Fruit fly (Drosophila melanogaster) whole organism, embryonic: ENCODE results near the gene DnaJ-H.
A peak's percentile ranks its signal among the peaks of the same experiment; 100 is the strongest.

ENCODE experiments used
- Abd-B ChIP-seq: fragments of 200-800 bp; sonication (Bioruptor generic); optimal IDR thresholded peaks from 2 replicates; lab custom pipeline; 2018; ENCODE audit warnings: missing biosample characterization, mild to moderate bottlenecking, missing genetic modification characterization, moderate library complexity
- Atf-2 ChIP-seq: fragments of 200-800 bp; sonication (Bioruptor generic); optimal IDR thresholded peaks from 2 replicates; lab custom pipeline; 2016; ENCODE audit warnings: missing biosample characterization, missing genetic modification characterization
- Atf3 ChIP-seq: fragments of 200-800 bp; sonication (Bioruptor generic); optimal IDR thresholded peaks from 3 replicates; lab custom pipeline; 2016; ENCODE audit warnings: missing biosample characterization, missing genetic modification characterization
- Bteb2 ChIP-seq: fragments of 200-800 bp; sonication (Bioruptor generic); optimal IDR thresholded peaks from 2 replicates; lab custom pipeline; 2016; ENCODE audit warnings: missing biosample characterization, missing genetic modification characterization
- CG10543 ChIP-seq: fragments of 200-800 bp; sonication (Bioruptor generic); optimal IDR thresholded peaks from 3 replicates; lab custom pipeline; 2017; ENCODE audit warnings: missing biosample characterization, mild to moderate bottlenecking, missing genetic modification characterization, moderate library complexity
- CG11085 ChIP-seq: fragments of 200-800 bp; sonication (Bioruptor generic); IDR thresholded peaks from 2 replicates; pipeline ENCODE4 v1.3.6; 2022; ENCODE audit warnings: missing biosample characterization, missing genetic modification characterization
- CG12104 ChIP-seq: fragments of 200-800 bp; sonication (Bioruptor generic); optimal IDR thresholded peaks from 3 replicates; lab custom pipeline; 2016; ENCODE audit warnings: missing biosample characterization, missing genetic modification characterization
- CG12659 ChIP-seq: fragments of 200-800 bp; sonication (Bioruptor generic); optimal IDR thresholded peaks from 3 replicates; lab custom pipeline; 2017; ENCODE audit warnings: mild to moderate bottlenecking, missing biosample characterization, missing genetic modification reagents, missing genetic modification characterization
- CG13123 ChIP-seq: fragments of 200-800 bp; sonication (Bioruptor generic); optimal IDR thresholded peaks from 2 replicates; lab custom pipeline; 2016; ENCODE audit warnings: missing biosample characterization, missing genetic modification characterization
- CG13894 ChIP-seq: fragments of 200-800 bp; sonication (Bioruptor generic); optimal IDR thresholded peaks from 3 replicates; lab custom pipeline; 2018; ENCODE audit warnings: missing biosample characterization, mild to moderate bottlenecking, missing genetic modification characterization, moderate library complexity
- CG14667 ChIP-seq: fragments of 200-800 bp; sonication (Bioruptor generic); IDR thresholded peaks from 2 replicates; pipeline ENCODE4 v1.3.6; 2022; ENCODE audit warnings: missing biosample characterization, missing genetic modification characterization
- CG14965 ChIP-seq: fragments of 200-800 bp; sonication (Bioruptor generic); optimal IDR thresholded peaks from 2 replicates; lab custom pipeline; 2016; ENCODE audit warnings: missing biosample characterization, missing genetic modification characterization, borderline replicate concordance
- CG18262 ChIP-seq: fragments of 200-800 bp; optimal IDR thresholded peaks from 3 replicates; lab custom pipeline; 2019; ENCODE audit warnings: missing biosample characterization, mild to moderate bottlenecking, missing genetic modification characterization, moderate library complexity
- CG18599 ChIP-seq: fragments of 200-800 bp; sonication (Bioruptor generic); optimal IDR thresholded peaks from 3 replicates; lab custom pipeline; 2017; ENCODE audit warnings: missing biosample characterization, missing genetic modification characterization, mild to moderate bottlenecking, moderate library complexity, missing genetic modification reagents
- CG2875 ChIP-seq: fragments of 200-800 bp; sonication (Bioruptor generic); optimal IDR thresholded peaks from 2 replicates; lab custom pipeline; 2017; ENCODE audit warnings: missing biosample characterization, mild to moderate bottlenecking, missing genetic modification characterization, missing genetic modification reagents
- CG31388 ChIP-seq: fragments of 200-800 bp; sonication (Bioruptor generic); optimal IDR thresholded peaks from 2 replicates; lab custom pipeline; 2016; ENCODE audit warnings: missing biosample characterization, missing genetic modification characterization
- CG33557 ChIP-seq: fragments of 200-800 bp; sonication (Bioruptor generic); optimal IDR thresholded peaks from 2 replicates; lab custom pipeline; 2019; ENCODE audit warnings: missing biosample characterization, mild to moderate bottlenecking, missing genetic modification characterization, moderate library complexity
- CG3407 ChIP-seq: fragments of 200-800 bp; sonication (Bioruptor generic); optimal IDR thresholded peaks from 2 replicates; lab custom pipeline; 2018; ENCODE audit warnings: missing biosample characterization, mild to moderate bottlenecking, missing genetic modification characterization
- CG7786 ChIP-seq: fragments of 200-800 bp; sonication (Bioruptor generic); optimal IDR thresholded peaks from 2 replicates; lab custom pipeline; 2016; ENCODE audit warnings: missing biosample characterization, missing genetic modification characterization
- CG9437 ChIP-seq: fragments of 200-800 bp; sonication (Bioruptor generic); optimal IDR thresholded peaks from 2 replicates; lab custom pipeline; 2018; ENCODE audit warnings: missing biosample characterization, mild to moderate bottlenecking, missing genetic modification characterization
- Dfd ChIP-seq, 2 experiments: fragments of >200 bp; optimal IDR thresholded peaks; 2 replicates each; lab custom pipeline; 2017; ENCODE audit warnings: missing biosample characterization in 2 of 2, missing genetic modification characterization in 2 of 2
- Dll ChIP-seq: fragments of 200-800 bp; sonication (Bioruptor generic); IDR thresholded peaks from 4 replicates; pipeline ENCODE4 v1.3.6; 2022; ENCODE audit warnings: missing biosample characterization, missing genetic modification characterization; ENCODE audit not compliant: partially characterized antibody
- Dref ChIP-seq: fragments of 200-800 bp; sonication (Bioruptor generic); IDR thresholded peaks from 2 replicates; pipeline ENCODE4 v1.3.6; 2022; ENCODE audit warnings: missing biosample characterization, missing genetic modification characterization
- Fer3 ChIP-seq: fragments of 200-800 bp; sonication (Bioruptor generic); optimal IDR thresholded peaks from 2 replicates; lab custom pipeline; 2018; ENCODE audit warnings: missing biosample characterization, mild to moderate bottlenecking, missing genetic modification characterization, moderate library complexity
- HLH3B ChIP-seq: fragments of 200-800 bp; sonication (Bioruptor generic); IDR thresholded peaks from 2 replicates; pipeline ENCODE4 v1.3.6; 2022; ENCODE audit warnings: missing biosample characterization, missing genetic modification characterization
- Jarid2 ChIP-seq: fragments of 200-800 bp; sonication (Bioruptor generic); optimal IDR thresholded peaks from 3 replicates; lab custom pipeline; 2017; ENCODE audit warnings: mild to moderate bottlenecking, missing biosample characterization, missing genetic modification reagents, missing genetic modification characterization
- Meics ChIP-seq: fragments of 200-800 bp; sonication (Bioruptor generic); optimal IDR thresholded peaks from 2 replicates; lab custom pipeline; 2017; ENCODE audit warnings: missing biosample characterization, mild to moderate bottlenecking, missing genetic modification characterization
- Mrtf ChIP-seq: fragments of 200-800 bp; sonication (Bioruptor generic); IDR thresholded peaks from 3 replicates; pipeline ENCODE4 v1.3.6; 2022; ENCODE audit warnings: missing biosample characterization, missing genetic modification characterization
- NFAT ChIP-seq: fragments of 200-800 bp; sonication (Bioruptor generic); IDR thresholded peaks from 2 replicates; pipeline ENCODE4 v1.3.6; 2022; ENCODE audit warnings: missing biosample characterization, missing genetic modification characterization
- NK7.1 ChIP-seq: fragments of 200-800 bp; sonication (Bioruptor generic); optimal IDR thresholded peaks from 3 replicates; lab custom pipeline; 2016; ENCODE audit warnings: missing biosample characterization, missing genetic modification characterization
- Ptx1 ChIP-seq: fragments of 200-800 bp; sonication (Bioruptor generic); IDR thresholded peaks from 2 replicates; pipeline ENCODE4 v1.3.6; 2022; ENCODE audit warnings: missing biosample characterization, missing genetic modification characterization
- Stat92E ChIP-seq, 3 experiments: fragments of >200 bp in 2 of 3; fragments of 200-800 bp in 1 of 3; sonication (Bioruptor generic) in 1 of 3; optimal IDR thresholded peaks; 2 replicates each; lab custom pipeline; 2017 to 2019; ENCODE audit warnings: missing biosample characterization in 3 of 3, missing genetic modification characterization in 3 of 3, mild to moderate bottlenecking in 1 of 3, moderate library complexity in 1 of 3
- Xrp1 ChIP-seq: fragments of 200-800 bp; sonication (Bioruptor generic); IDR thresholded peaks from 2 replicates; pipeline ENCODE4 v1.3.6; 2022; ENCODE audit warnings: missing biosample characterization, missing genetic modification characterization
- ab ChIP-seq: fragments of 200-800 bp; sonication (Bioruptor generic); optimal IDR thresholded peaks from 2 replicates; lab custom pipeline; 2016; ENCODE audit warnings: missing biosample characterization, missing genetic modification characterization
- btn ChIP-seq: fragments of 200-800 bp; sonication (Bioruptor generic); optimal IDR thresholded peaks from 2 replicates; lab custom pipeline; 2016; ENCODE audit warnings: missing biosample characterization, missing genetic modification characterization
- chif ChIP-seq, 2 experiments: fragments of 200-800 bp; sonication (Bioruptor generic); optimal IDR thresholded peaks; 3 replicates each; lab custom pipeline; 2016; ENCODE audit warnings: missing biosample characterization in 2 of 2, missing genetic modification characterization in 2 of 2
- chinmo ChIP-seq: fragments of 200-800 bp; sonication (Bioruptor generic); IDR thresholded peaks from 4 replicates; pipeline ENCODE4 v1.3.6; 2022; ENCODE audit warnings: missing biosample characterization, missing genetic modification characterization; ENCODE audit not compliant: partially characterized antibody
- chn ChIP-seq: fragments of 200-800 bp; sonication (Bioruptor generic); optimal IDR thresholded peaks from 2 replicates; lab custom pipeline; 2016; ENCODE audit warnings: missing biosample characterization, missing genetic modification characterization
- da ChIP-seq: fragments of 200-800 bp; sonication (Bioruptor generic); optimal IDR thresholded peaks from 2 replicates; lab custom pipeline; 2016; ENCODE audit warnings: missing biosample characterization, missing genetic modification characterization
- dpn ChIP-seq, 2 experiments: fragments of 200-800 bp; sonication (Bioruptor generic); optimal IDR thresholded peaks; 3 replicates each; lab custom pipeline; 2016; ENCODE audit warnings: missing biosample characterization in 2 of 2, missing genetic modification characterization in 2 of 2
- eve ChIP-seq, 2 experiments: fragments of >200 bp; optimal IDR thresholded peaks; 2 replicates each; lab custom pipeline; 2017; ENCODE audit warnings: missing biosample characterization in 2 of 2, missing genetic modification characterization in 2 of 2
- ham ChIP-seq: fragments of 200-800 bp; sonication (Bioruptor generic); IDR thresholded peaks from 2 replicates; pipeline ENCODE4 v1.3.6; 2022; ENCODE audit warnings: missing biosample characterization, missing genetic modification characterization
- insv ChIP-seq, 2 experiments: fragments of 200-800 bp; sonication (Bioruptor generic); optimal IDR thresholded peaks; 3 replicates each; lab custom pipeline; 2016 to 2018; ENCODE audit warnings: missing biosample characterization in 2 of 2, missing genetic modification characterization in 2 of 2
- jigr1 ChIP-seq: fragments of 200-800 bp; sonication (Bioruptor generic); IDR thresholded peaks from 3 replicates; pipeline ENCODE4 v1.3.6; 2022; ENCODE audit warnings: missing biosample characterization, missing genetic modification characterization
- ro ChIP-seq: fragments of 200-800 bp; sonication (Bioruptor generic); IDR thresholded peaks from 2 replicates; pipeline ENCODE4 v1.3.6; 2022; ENCODE audit warnings: missing biosample characterization, missing genetic modification characterization
- sr ChIP-seq: fragments of 200-800 bp; sonication (Bioruptor generic); IDR thresholded peaks from 3 replicates; pipeline ENCODE4 v1.3.6; 2022; ENCODE audit warnings: missing biosample characterization, missing genetic modification characterization
- stc ChIP-seq: fragments of 200-800 bp; sonication (Bioruptor generic); IDR thresholded peaks from 2 replicates; pipeline ENCODE4 v1.3.6; 2022; ENCODE audit warnings: missing biosample characterization, missing genetic modification characterization
- tll ChIP-seq, 2 experiments: fragments of 200-800 bp in 1 of 2; fragments of >200 bp in 1 of 2; sonication (Bioruptor generic) in 1 of 2; optimal IDR thresholded peaks; 2 replicates each; lab custom pipeline; 2017 to 2019; ENCODE audit warnings: missing biosample characterization in 2 of 2, missing genetic modification characterization in 2 of 2, mild to moderate bottlenecking in 1 of 2, moderate library complexity in 1 of 2
- unc-4 ChIP-seq: fragments of 200-800 bp; sonication (Bioruptor generic); IDR thresholded peaks from 2 replicates; pipeline ENCODE4 v1.3.6; 2022; ENCODE audit warnings: missing biosample characterization, missing genetic modification characterization; ENCODE audit not compliant: partially characterized antibody
- yki ChIP-seq: fragments of >200 bp; optimal IDR thresholded peaks from 3 replicates; lab custom pipeline; 2018

DnaJ-H gene

DNA sequence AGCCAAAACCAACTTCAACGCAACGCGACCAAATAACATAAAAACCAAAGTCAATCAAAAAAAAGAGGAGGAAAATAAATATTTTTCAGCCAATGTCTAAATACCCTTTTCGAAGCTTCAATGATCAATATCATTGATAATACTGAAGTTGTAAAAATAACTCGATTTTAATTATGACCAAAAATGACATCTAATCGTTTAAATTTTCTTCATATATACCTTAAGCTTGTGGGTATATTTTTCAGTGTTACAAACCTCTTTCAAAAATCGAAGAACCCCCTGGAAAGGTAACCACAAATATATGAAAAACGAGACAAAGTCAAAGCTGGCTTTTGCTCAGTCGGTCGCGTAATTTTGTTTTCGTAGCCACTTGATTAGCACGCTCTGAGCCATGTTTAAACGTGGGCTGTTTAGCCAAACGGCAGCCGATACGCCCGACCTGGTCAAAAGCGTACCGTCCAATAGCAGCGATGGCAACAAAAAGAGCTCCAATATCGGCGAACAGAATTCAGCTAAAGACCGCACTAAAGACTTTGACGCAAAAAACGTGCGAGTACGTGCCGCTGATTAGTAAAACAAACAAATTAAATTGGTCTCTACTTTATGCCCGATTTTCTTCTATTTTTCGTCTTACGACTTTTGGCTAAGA lies 20.7 kb downstream of the DnaJ-H start (continued):
- TF ChIP-seq Meics (GFP tag; lab: Kevin White, UChicago) (peak; percentile 90), CG11085 (GFP tag; lab: Robert Waterston, UW) (peak; percentile 78), CG31388 (GFP tag; lab: Kevin White, UChicago) (no peak), CG33557 (GFP tag; lab: Kevin White, UChicago) (no peak), chn (GFP tag; lab: Kevin White, UChicago) (peak; percentile 45), Abd-B (GFP tag; lab: Kevin White, UChicago) (peak; percentile 76), CG12104 (GFP tag; lab: Kevin White, UChicago) (peak; percentile 59), CG3407 (GFP tag; lab: Kevin White, UChicago) (no peak), chinmo (GFP tag; lab: Robert Waterston, UW) (peak; percentile 84; the same call in 2 of the 4 replicates), btn (GFP tag; lab: Kevin White, UChicago) (no peak), CG9437 (GFP tag; lab: Kevin White, UChicago) (peak; percentile 41), CG14667 (GFP tag; lab: Robert Waterston, UW) (peak; percentile 63), NFAT (GFP tag; lab: Robert Waterston, UW) (peak; percentile 64; the same call in 1 of the 2 replicates), Fer3 (peak; percentile 87), tll (GFP tag; optimal IDR thresholded peaks at IDR 0.05; lab: Kevin White, UChicago) (no peak), NK7.1 (peak; percentile 28), sr (GFP tag; lab: Robert Waterston, UW) (no peak), ro (GFP tag; lab: Robert Waterston, UW) (no peak), CG18262 (tag; lab: Kevin White, UChicago) (peak; percentile 62), CG13123 (GFP tag; lab: Kevin White, UChicago) (peak; percentile 29), Bteb2 (GFP tag; lab: Kevin White, UChicago) (peak; percentile 86), dpn (GFP tag; optimal IDR thresholded peaks at IDR 0.05; lab: Kevin White, UChicago) (peak; percentile 73 to 80), chif (GFP tag; optimal IDR thresholded peaks at IDR 0.05; lab: Kevin White, UChicago) (peak; percentile 49 to 51), insv (GFP tag; optimal IDR thresholded peaks at IDR 0.05; lab: Kevin White, UChicago) (no peak), stc (peak; percentile 73), da (GFP tag; lab: Kevin White, UChicago) (no peak), CG7786 (peak; percentile 59), ab (no peak), Dfd (GFP tag; optimal IDR thresholded peaks at IDR 0.05; lab: Kevin White, UChicago) (no peak), Dll (GFP tag; lab: Robert Waterston, UW) (no peak), CG18599 (peak; percentile 87), Xrp1 (GFP tag; lab: Robert Waterston, UW) (peak; percentile 63), Atf-2 (GFP tag; lab: Kevin White, UChicago) (peak; percentile 70), eve (GFP tag; optimal IDR thresholded peaks at IDR 0.05; lab: Kevin White, UChicago) (no peak), CG10543 (GFP tag; lab: Kevin White, UChicago) (peak; percentile 73), Mrtf (peak; percentile 80; the same call in 2 of the 3 replicates), Atf3 (peak; percentile 10), Jarid2 (GFP tag; lab: Kevin White, UChicago) (peak; percentile 31), HLH3B (GFP tag; lab: Robert Waterston, UW) (peak; percentile 76), Ptx1 (GFP tag; lab: Robert Waterston, UW) (peak; percentile 88), Dref (GFP tag; lab: Robert Waterston, UW) (no peak), jigr1 (GFP tag; lab: Robert Waterston, UW) (peak; percentile 68; the same call in 1 of the 3 replicates), CG14965 (GFP tag; lab: Kevin White, UChicago) (no peak), unc-4 (GFP tag; lab: Robert Waterston, UW) (no peak), CG2875 (no peak), yki (lab: Kevin White, UChicago) (no peak), Stat92E (GFP tag; optimal IDR thresholded peaks at IDR 0.05; lab: Kevin White, UChicago) (no peak), CG12659 (peak; percentile 80), CG13894 (peak; percentile 71), ham (GFP tag; lab: Robert Waterston, UW) (no peak)
